Worm (Caenorhabditis elegans): Measurements from ENCODE around the gene gly-10.

Gene gly-10

ce11 chrIV:13795249-13795909, 16.5 kb downstream of the gly-10 start:
- TF ChIP-seq aha-1 (tag) (peak; percentile 6), daf-8 (GFP tag; IDR thresholded peaks at IDR 0.05) (no peak), madf-5 (GFP tag; IDR thresholded peaks at IDR 0.05) (no peak), snpc-1.2 (GFP tag; IDR thresholded peaks at IDR 0.05) (0 out of 2 replicates have a peak, but pooled peaks have one; percentile 13), F26F4.8 (GFP tag; conservative IDR thresholded peaks at IDR 0.05) (no peak), unc-62 (GFP tag; optimal IDR thresholded peaks at IDR 0.05 in 1 of 2) (peak in 1 of 2 experiments; percentile 59), unc-62 (tag; optimal IDR thresholded peaks at IDR 0.05) (no peak), mes-2 (tag; optimal IDR thresholded peaks at IDR 0.05; ENCODE audit: poor library complexity, severe bottlenecking) (no peak), ctbp-1 (GFP tag; IDR thresholded peaks at IDR 0.05) (0 out of 2 replicates have a peak, but pooled peaks have one; percentile 13), lin-38 (GFP tag; IDR thresholded peaks at IDR 0.05) (peak; percentile 41; the same call in 1 of the 2 replicates), T26A8.4 (GFP tag; IDR thresholded peaks at IDR 0.05) (no peak)

DNA sequence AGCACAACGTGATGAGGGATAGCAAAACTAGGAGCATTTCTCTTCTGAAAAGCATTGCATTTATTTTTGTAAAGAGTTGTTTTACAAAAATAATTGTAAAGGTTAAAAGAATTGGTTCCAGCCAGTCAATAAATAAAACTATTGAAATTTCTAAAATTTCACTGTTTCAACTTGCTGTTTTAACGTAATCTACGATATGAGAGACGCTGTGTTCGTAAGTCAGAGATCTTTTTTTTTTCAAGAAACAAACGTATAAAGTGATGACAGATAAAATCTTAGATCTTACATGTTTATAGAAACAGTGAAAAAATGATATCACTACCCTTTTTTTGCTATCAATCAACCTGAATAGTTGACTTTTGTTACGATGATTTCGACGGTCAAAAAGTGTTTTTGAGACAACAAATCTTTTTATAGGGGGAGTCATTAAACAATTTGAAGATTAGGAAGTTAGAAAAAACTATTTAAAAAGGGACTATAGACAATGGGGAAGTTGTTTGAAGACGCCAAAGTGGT, 19.0 kb downstream of the gly-10 start, which contains the start of gene Y45F10D.6:
Gene Y45F10D.6 (minus strand): TSS at position 51 of the 516 bp plus-strand sequence.
- no peak for TF ChIP-seq mdl-1 (tag; optimal IDR thresholded peaks at IDR 0.05)
- TF ChIP-seq jun-1 (tag; optimal IDR thresholded peaks at IDR 0.05), result no peak
- TF ChIP-seq egl-27 (tag; optimal IDR thresholded peaks at IDR 0.05), result no peak
- TF ChIP-seq F26F4.8 (GFP tag; conservative IDR thresholded peaks at IDR 0.05), result no peak
- TF ChIP-seq nhr-25 (tag; optimal IDR thresholded peaks at IDR 0.05; ENCODE audit: borderline replicate concordance, insufficient read depth), result no peak
- no peak for TF ChIP-seq hlh-11 (tag; optimal IDR thresholded peaks at IDR 0.05)
- TF ChIP-seq mep-1 (tag; optimal IDR thresholded peaks at IDR 0.05), result no peak

DNA sequence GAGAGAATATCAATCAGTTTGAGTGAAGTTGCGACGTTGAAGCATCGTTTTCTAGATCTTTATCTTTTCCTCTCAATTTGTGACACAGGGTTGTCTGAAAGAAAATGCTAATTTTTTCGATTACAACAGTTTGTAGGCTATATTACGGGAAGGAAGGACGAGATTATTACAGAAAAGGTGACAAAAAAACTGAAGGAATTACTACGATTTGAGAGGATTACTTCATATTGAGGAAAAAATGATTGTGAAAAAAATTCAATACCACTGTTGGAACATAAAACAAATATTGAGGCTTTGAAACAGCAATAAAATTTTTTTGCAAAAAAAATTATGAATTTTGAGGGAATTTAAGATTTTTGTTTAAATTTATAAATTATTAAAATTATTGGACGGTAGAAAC, 28.8 kb downstream of the gly-10 start, which contains the start of gene Y45F10D.14:
Gene Y45F10D.14 (minus strand): TSS at position 101 of the 400 bp plus-strand sequence.
- TF ChIP-seq F49E8.2 (tag; optimal IDR thresholded peaks at IDR 0.05; ENCODE audit: borderline replicate concordance) (no peak), spr-3 (GFP tag; optimal IDR thresholded peaks at IDR 0.05) (no peak), rbr-2 (tag; optimal IDR thresholded peaks at IDR 0.05) (no peak), aha-1 (tag) (peak; percentile 74), unc-62 (GFP tag; optimal IDR thresholded peaks at IDR 0.05 in 1 of 2) (peak in 1 of 2 experiments; percentile 7), unc-62 (tag; optimal IDR thresholded peaks at IDR 0.05) (no peak)

DNA sequence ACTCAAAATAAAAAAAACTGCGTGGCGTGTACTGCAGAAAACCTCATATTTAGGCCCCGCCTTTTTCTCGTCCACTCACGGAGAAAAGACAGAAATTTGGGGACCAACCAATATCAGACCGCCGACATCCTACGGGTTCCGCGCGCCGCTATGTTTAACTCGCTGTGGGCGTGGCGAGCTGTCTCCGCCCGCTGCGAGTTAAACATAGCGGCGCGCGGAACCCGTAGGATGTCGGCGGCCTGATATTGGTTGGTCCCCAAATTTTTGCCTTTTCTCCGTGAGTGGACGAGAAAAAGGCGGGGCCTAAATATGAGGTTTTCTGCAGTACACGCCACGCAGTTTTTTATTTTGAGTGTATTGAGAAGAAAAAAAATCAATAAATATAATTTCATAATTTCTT, 35.6 kb downstream of the gly-10 start:
- TF ChIP-seq lin-38 (GFP tag; IDR thresholded peaks at IDR 0.05) (0 out of 2 replicates have a peak, but pooled peaks have one; percentile 20), F49E8.2 (tag; optimal IDR thresholded peaks at IDR 0.05; ENCODE audit: borderline replicate concordance) (peak; percentile 13), snpc-1.2 (GFP tag; IDR thresholded peaks at IDR 0.05) (peak; percentile 93)

ce11 chrIV:13820862-13821261, 42.0 kb downstream of the gly-10 start, which contains the start of gene Y45F10D.15:
TSS of gene Y45F10D.15 (minus strand) at chrIV:13820962.
- TF ChIP-seq nhr-76 (tag; optimal IDR thresholded peaks at IDR 0.05) (no peak), ZK546.5 (tag; optimal IDR thresholded peaks at IDR 0.05) (no peak), ceh-82 (tag; optimal IDR thresholded peaks at IDR 0.05) (no peak), skn-1 (tag; optimal IDR thresholded peaks at IDR 0.05) (no peak), zag-1 (tag; optimal IDR thresholded peaks at IDR 0.05) (no peak), mes-2 (tag; optimal IDR thresholded peaks at IDR 0.05; ENCODE audit: poor library complexity, severe bottlenecking) (no peak), F37D6.2 (tag; optimal IDR thresholded peaks at IDR 0.05) (no peak), ctbp-1 (GFP tag; IDR thresholded peaks at IDR 0.05) (no peak), dmd-9 (GFP tag; IDR thresholded peaks at IDR 0.05) (no peak), arid-1 (GFP tag; conservative IDR thresholded peaks at IDR 0.05) (no peak)

DNA sequence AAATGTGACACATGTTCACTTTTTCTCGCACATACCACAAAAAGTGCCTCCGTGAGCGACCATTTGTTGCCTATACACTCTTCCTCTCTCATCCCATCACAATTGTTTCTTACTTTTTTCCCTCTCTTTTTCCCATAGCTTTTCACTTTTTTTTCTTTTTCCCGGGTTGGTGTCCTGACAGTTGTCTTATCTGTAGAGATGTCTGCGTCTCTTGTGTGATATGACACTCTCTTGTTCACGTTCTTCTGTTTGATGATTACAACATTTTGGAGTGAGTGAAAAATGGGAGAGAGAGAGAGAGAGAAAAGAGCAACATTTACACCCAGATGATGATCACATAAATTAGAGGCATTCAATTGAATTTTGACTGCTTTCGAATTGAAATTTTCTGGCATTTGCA, 47.5 kb downstream of the gly-10 start:
- peak; percentile 78 for TF ChIP-seq pqm-1 (tag; optimal IDR thresholded peaks at IDR 0.05)
- peak; percentile 74 for TF ChIP-seq hlh-30 (tag; optimal IDR thresholded peaks at IDR 0.05; ENCODE audit: insufficient read depth)
- no peak for TF ChIP-seq daf-8 (GFP tag; IDR thresholded peaks at IDR 0.05)
- peak; percentile 93 for TF ChIP-seq hlh-11 (tag; optimal IDR thresholded peaks at IDR 0.05)
- no peak for TF ChIP-seq daf-19 (GFP tag; conservative IDR thresholded peaks at IDR 0.05)
- TF ChIP-seq dmd-8 (GFP tag; IDR thresholded peaks at IDR 0.05), result no peak
- peak; percentile 64 for TF ChIP-seq mep-1 (tag; optimal IDR thresholded peaks at IDR 0.05)
- peak; percentile 38 for TF ChIP-seq dpl-1 (GFP tag; optimal IDR thresholded peaks at IDR 0.05)
- TF ChIP-seq nhr-11 (tag; optimal IDR thresholded peaks at IDR 0.05), result peak; percentile 51
- TF ChIP-seq nhr-28 (tag; optimal IDR thresholded peaks at IDR 0.05), result peak; percentile 93
- peak; percentile 18 for TF ChIP-seq T20F7.1 (GFP tag; optimal IDR thresholded peaks at IDR 0.05)
- peak in 1 of 2 experiments; percentile 85 for TF ChIP-seq daf-16 (GFP tag; optimal IDR thresholded peaks at IDR 0.05)
- TF ChIP-seq daf-16 (tag; optimal IDR thresholded peaks at IDR 0.05), result peak; percentile 83
- no peak for TF ChIP-seq unc-39 (tag; optimal IDR thresholded peaks at IDR 0.05)
- TF ChIP-seq spr-1 (tag; optimal IDR thresholded peaks at IDR 0.05), result peak; percentile 37
